Worm (Caenorhabditis elegans) whole organism, L4 larva: ENCODE data around the gene F35H10.10.

ENCODE experiments used
- D1046.2 ChIP-seq: fragments of 200-800 bp; sonication (Bioruptor generic); IDR thresholded peaks from 2 replicates; pipeline ENCODE4 v1.3.6; 2022; ENCODE audit warnings: missing genetic modification characterization, missing compliant biosample characterization
- F26F4.8 ChIP-seq: fragments of 200-800 bp; sonication (Bioruptor generic); conservative IDR thresholded peaks from 2 replicates; pipeline ENCODE4 v1.3.6; 2022; ENCODE audit warnings: missing genetic modification characterization, missing compliant biosample characterization
- aha-1 ChIP-seq: fragments of 150-350 bp; peaks from one replicate; lab custom pipeline; 2014; ENCODE audit warnings: missing biosample characterization, missing genetic modification characterization
- arid-1 ChIP-seq: fragments of 200-800 bp; sonication (Bioruptor generic); conservative IDR thresholded peaks from 2 replicates; pipeline ENCODE4 v1.3.6; 2022; ENCODE audit warnings: missing genetic modification reagents, missing genetic modification characterization, missing compliant biosample characterization
- ceh-20 ChIP-seq: fragments of 200-800 bp; sonication (Bioruptor generic); IDR thresholded peaks from 2 replicates; pipeline ENCODE4 v1.3.6; 2022; ENCODE audit warnings: missing genetic modification reagents, missing genetic modification characterization, missing compliant biosample characterization
- ceh-28 ChIP-seq: fragments of 150-350 bp; optimal IDR thresholded peaks from 2 replicates; lab custom pipeline; 2014; ENCODE audit warnings: missing biosample characterization, missing genetic modification reagents, missing genetic modification characterization
- ceh-32 ChIP-seq: sonication (generic microtip); optimal IDR thresholded peaks from 2 replicates; lab custom pipeline; 2016; ENCODE audit warnings: mild to moderate bottlenecking, missing genetic modification characterization, missing compliant biosample characterization; ENCODE audit not compliant: poor library complexity
- ceh-62 ChIP-seq: sonication (generic microtip); optimal IDR thresholded peaks from 2 replicates; lab custom pipeline; 2017; ENCODE audit warnings: missing biosample characterization, missing genetic modification characterization
- ces-1 ChIP-seq: fragments of 150-350 bp; sonication (generic microtip); optimal IDR thresholded peaks from 4 replicates; lab custom pipeline; 2014; ENCODE audit warnings: missing biosample characterization, missing genetic modification reagents, missing genetic modification characterization
- daf-12 ChIP-seq: fragments of 150-350 bp; optimal IDR thresholded peaks from 2 replicates; lab custom pipeline; 2014; ENCODE audit warnings: missing biosample characterization, missing genetic modification reagents, missing genetic modification characterization
- daf-16 ChIP-seq, 3 experiments: sonication (generic microtip); optimal IDR thresholded peaks; 2 replicates each; lab custom pipeline; 2016 to 2017; ENCODE audit warnings: missing genetic modification characterization in 3 of 3, missing genetic modification reagents in 3 of 3, mild to moderate bottlenecking in 2 of 3, missing compliant biosample characterization in 2 of 3, missing biosample characterization in 1 of 3, moderate library complexity in 1 of 3
- daf-8 ChIP-seq: fragments of 200-800 bp; sonication (Bioruptor generic); IDR thresholded peaks from 2 replicates; pipeline ENCODE4 v1.3.6; 2022; ENCODE audit warnings: missing genetic modification characterization, missing compliant biosample characterization
- dmd-6 ChIP-seq: fragments of 200-800 bp; sonication (Bioruptor generic); IDR thresholded peaks from 2 replicates; pipeline ENCODE4 v1.3.6; 2022; ENCODE audit warnings: missing genetic modification reagents, missing genetic modification characterization, missing compliant biosample characterization
- hlh-30 ChIP-seq: sonication (generic microtip); optimal IDR thresholded peaks from 2 replicates; lab custom pipeline; 2017; ENCODE audit warnings: antibody characterized with exemption, mild to moderate bottlenecking, missing genetic modification characterization, missing compliant biosample characterization; ENCODE audit not compliant: insufficient read depth
- hmg-1.1 ChIP-seq: fragments of 200-800 bp; sonication (Bioruptor generic); IDR thresholded peaks from 2 replicates; pipeline ENCODE4 v1.3.6; 2022; ENCODE audit warnings: missing genetic modification reagents, missing genetic modification characterization, missing compliant biosample characterization
- jun-1 ChIP-seq: fragments of 150-350 bp; optimal IDR thresholded peaks from 2 replicates; lab custom pipeline; 2014; ENCODE audit warnings: missing biosample characterization, missing genetic modification reagents, missing genetic modification characterization
- lin-15B ChIP-seq: fragments of 150-350 bp; sonication (generic microtip); optimal IDR thresholded peaks from 3 replicates; lab custom pipeline; 2014; ENCODE audit warnings: missing biosample characterization, missing genetic modification characterization
- lin-29 ChIP-seq: fragments of 200-800 bp; sonication (Bioruptor generic); IDR thresholded peaks from 2 replicates; pipeline ENCODE4 v1.3.6; 2022; ENCODE audit warnings: missing genetic modification reagents, missing genetic modification characterization, missing compliant biosample characterization
- mes-2 ChIP-seq: sonication (generic microtip); optimal IDR thresholded peaks from 2 replicates; lab custom pipeline; 2016; ENCODE audit warnings: missing genotype, mild to moderate bottlenecking, missing genetic modification characterization, missing compliant biosample characterization; ENCODE audit not compliant: poor library complexity, severe bottlenecking
- nhr-28 ChIP-seq: fragments of 150-350 bp; optimal IDR thresholded peaks from 2 replicates; lab custom pipeline; 2014; ENCODE audit warnings: missing biosample characterization, missing genetic modification characterization
- nhr-76 ChIP-seq: fragments of 150-350 bp; optimal IDR thresholded peaks from 2 replicates; lab custom pipeline; 2014; ENCODE audit warnings: missing biosample characterization, missing genetic modification characterization
- nhr-77 ChIP-seq: fragments of 150-350 bp; optimal IDR thresholded peaks from 2 replicates; lab custom pipeline; 2014; ENCODE audit warnings: missing biosample characterization, missing genetic modification characterization
- pha-4 ChIP-seq, 2 experiments: fragments of 150-350 bp in 1 of 2; fragments of 200-800 bp in 1 of 2; sonication (Bioruptor generic) in 1 of 2; IDR thresholded peaks in 1 of 2; optimal IDR thresholded peaks in 1 of 2; 2 replicates each; pipeline versions ENCODE4 v1.3.6 to Lab custom; 2014 to 2022; ENCODE audit warnings: missing genetic modification characterization in 2 of 2, missing genetic modification reagents in 2 of 2, missing biosample characterization in 1 of 2, missing compliant biosample characterization in 1 of 2
- php-3 ChIP-seq: fragments of 200-800 bp; sonication (Bioruptor generic); IDR thresholded peaks from 2 replicates; pipeline ENCODE4 v1.3.6; 2022; ENCODE audit warnings: missing genetic modification reagents, missing genetic modification characterization, missing compliant biosample characterization
- set-16 ChIP-seq: fragments of 200-800 bp; sonication (Bioruptor generic); IDR thresholded peaks from 2 replicates; pipeline ENCODE4 v1.3.6; 2022; ENCODE audit warnings: missing genetic modification reagents, missing genetic modification characterization, missing compliant biosample characterization
- unc-39 ChIP-seq: sonication (generic microtip); optimal IDR thresholded peaks from 2 replicates; lab custom pipeline; 2017; ENCODE audit warnings: missing biosample characterization, missing genetic modification characterization
- unc-62 ChIP-seq, 3 experiments: fragments of 150-350 bp in 1 of 3; sonication (generic microtip); optimal IDR thresholded peaks in 2 of 3; peaks in 1 of 3; 1 replicate in 1 of 3; 2 replicates in 2 of 3; lab custom pipeline; 2014 to 2017; ENCODE audit warnings: missing biosample characterization in 3 of 3, missing genetic modification characterization in 3 of 3, missing genetic modification reagents in 3 of 3, missing genotype in 1 of 3
- zag-1 ChIP-seq: fragments of 150-350 bp; optimal IDR thresholded peaks from 2 replicates; lab custom pipeline; 2014; ENCODE audit warnings: missing biosample characterization, missing genetic modification characterization
- zfp-2 ChIP-seq: sonication (generic microtip); optimal IDR thresholded peaks from 2 replicates; lab custom pipeline; 2016; ENCODE audit warnings: mild to moderate bottlenecking, missing genetic modification characterization, missing compliant biosample characterization
- zfp-3 ChIP-seq: fragments of 200-800 bp; sonication (Bioruptor generic); conservative IDR thresholded peaks from 2 replicates; pipeline ENCODE4 v1.3.6; 2022; ENCODE audit warnings: missing genetic modification reagents, missing genetic modification characterization, missing compliant biosample characterization
- zip-11 ChIP-seq: fragments of 200-800 bp; sonication (Bioruptor generic); IDR thresholded peaks from 2 replicates; pipeline ENCODE4 v1.3.6; 2022; ENCODE audit warnings: missing genetic modification characterization, missing compliant biosample characterization
- zip-2 ChIP-seq: fragments of 150-350 bp; optimal IDR thresholded peaks from 2 replicates; lab custom pipeline; 2014; ENCODE audit warnings: missing biosample characterization, missing genetic modification characterization

The F35H10.10 gene

DNA sequence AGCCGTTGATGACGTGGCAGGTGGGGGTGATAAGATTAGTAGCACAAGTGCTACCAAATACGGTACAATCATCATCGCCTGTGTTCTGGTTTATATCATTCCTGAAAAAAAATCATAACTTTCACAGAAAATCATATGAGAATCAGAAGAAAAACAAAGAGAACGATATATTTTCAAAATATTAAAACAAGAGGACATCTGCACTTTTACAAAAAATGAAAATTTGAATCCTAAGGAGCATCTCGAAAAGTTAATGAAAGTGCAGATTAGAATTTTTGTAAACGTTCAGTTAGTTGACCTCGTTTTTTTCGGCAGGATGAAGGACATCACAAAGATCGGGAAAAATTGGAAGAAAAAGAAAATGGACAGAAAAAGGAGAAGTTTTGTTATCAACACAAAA is at the start of gene F35H10.10:
Gene F35H10.10, minus strand, starts transcription at position 101 of the 400 bp plus-strand sequence.
- TF ChIP-seq dmd-6 (GFP tag; lab: Robert Waterston, UW) (no peak), zag-1 (tag; lab: Kevin White, UChicago) (no peak), ceh-62 (tag; lab: Kevin White, UChicago) (no peak), lin-29 (GFP tag; lab: Robert Waterston, UW) (no peak), zfp-3 (GFP tag; lab: Robert Waterston, UW) (no peak), F26F4.8 (GFP tag; lab: Robert Waterston, UW) (no peak), ceh-28 (tag; lab: Kevin White, UChicago) (no peak), zfp-2 (no peak), ceh-32 (tag; lab: Kevin White, UChicago) (no peak), nhr-76 (tag; lab: Kevin White, UChicago) (no peak), unc-62 (GFP tag; optimal IDR thresholded peaks at IDR 0.05 in 1 of 2; lab: Kevin White, UChicago) (no peak), unc-62 (tag; optimal IDR thresholded peaks at IDR 0.05; lab: Kevin White, UChicago) (no peak)

- TF ChIP-seq daf-16 (GFP tag; optimal IDR thresholded peaks at IDR 0.05; lab: Kevin White, UChicago): no peak
- peak; percentile 33 for TF ChIP-seq daf-16 (tag; optimal IDR thresholded peaks at IDR 0.05; lab: Kevin White, UChicago)
- no peak for TF ChIP-seq pha-4 (GFP tag; IDR thresholded peaks at IDR 0.05; lab: Robert Waterston, UW)
- TF ChIP-seq pha-4 (tag; optimal IDR thresholded peaks at IDR 0.05; lab: Kevin White, UChicago): no peak
- no peak for TF ChIP-seq mes-2 (tag; lab: Kevin White, UChicago)
- no peak for TF ChIP-seq unc-39 (tag; lab: Kevin White, UChicago)
- TF ChIP-seq D1046.2 (GFP tag; lab: Robert Waterston, UW): no peak
- TF ChIP-seq zip-11 (GFP tag; lab: Robert Waterston, UW): no peak
Measured at ce11 chrIV:8360817-8361216, 48.1 kb upstream of the F35H10.10 start, which contains the start of gene sqv-1. Gene sqv-1, plus strand, starts transcription at chrIV:8361117.

DNA sequence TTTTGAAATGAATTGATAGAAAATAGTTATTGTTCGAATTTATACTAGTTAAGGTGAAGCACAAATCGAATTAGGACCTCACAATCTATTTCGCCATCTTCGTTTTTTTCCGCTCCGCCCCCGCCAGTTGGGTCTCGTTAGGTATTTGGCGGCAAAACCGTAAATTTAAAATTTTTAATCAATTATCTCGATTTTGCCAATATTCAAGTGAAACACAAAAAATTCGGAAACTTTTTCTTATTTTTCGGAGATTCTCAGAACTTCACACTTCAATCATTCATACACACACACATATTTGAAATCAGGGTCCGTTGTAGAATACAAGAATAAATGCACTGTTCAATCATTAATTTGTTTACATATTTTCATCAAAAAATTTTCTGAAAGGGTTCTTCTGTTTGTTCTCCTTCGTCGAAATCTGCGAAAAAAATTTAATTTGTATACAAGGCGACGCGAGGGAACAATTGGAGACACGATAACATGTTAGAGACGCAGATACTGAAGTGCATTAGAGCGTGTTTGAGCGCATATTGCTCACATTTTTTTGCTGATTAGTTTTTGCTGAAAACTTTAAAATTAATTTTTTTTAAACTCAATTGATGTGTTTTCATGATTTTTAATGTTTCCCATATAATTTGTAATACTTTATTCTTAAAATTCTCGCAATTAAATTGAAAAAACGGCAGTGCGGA is 47.1 kb upstream of the F35H10.10 start, which contains the start of gene D2096.5:
Gene D2096.5, minus strand, starts transcription at position 51 of the 692 bp plus-strand sequence.
- TF ChIP-seq nhr-28 (tag; lab: Kevin White, UChicago) (peak; percentile 29), daf-8 (GFP tag; lab: Robert Waterston, UW) (no peak), ces-1 (no peak), nhr-77 (tag; lab: Kevin White, UChicago) (no peak), lin-15B (tag; lab: Kevin White, UChicago) (no peak), pha-4 (GFP tag; IDR thresholded peaks at IDR 0.05; lab: Robert Waterston, UW) (no peak), pha-4 (tag; optimal IDR thresholded peaks at IDR 0.05; lab: Kevin White, UChicago) (peak; percentile 29), daf-16 (GFP tag; optimal IDR thresholded peaks at IDR 0.05; lab: Kevin White, UChicago) (no peak), daf-16 (tag; optimal IDR thresholded peaks at IDR 0.05; lab: Kevin White, UChicago) (peak; percentile 44), arid-1 (GFP tag; lab: Robert Waterston, UW) (no peak), hlh-30 (tag; lab: Kevin White, UChicago) (no peak)

- TF ChIP-seq aha-1 (tag; lab: Kevin White, UChicago): peak; percentile 35
- TF ChIP-seq jun-1 (tag; lab: Kevin White, UChicago): no peak
- no peak for TF ChIP-seq hmg-1.1 (GFP tag; lab: Robert Waterston, UW)
- no peak for TF ChIP-seq zip-2 (tag; lab: Kevin White, UChicago)
- no peak for TF ChIP-seq php-3 (GFP tag; lab: Robert Waterston, UW)
Measured at ce11 chrIV:8358492-8358891, 45.7 kb upstream of the F35H10.10 start, which contains the start of gene D2096.13. Gene D2096.13, minus strand, starts transcription at chrIV:8358592.

- TF ChIP-seq ceh-20 (no peak), daf-12 (tag; lab: Kevin White, UChicago) (no peak), set-16 (GFP tag; lab: Robert Waterston, UW) (peak; percentile 76; the same call in 1 of the 2 replicates)
Measured at ce11 chrIV:8357299-8357698, 44.6 kb upstream of the F35H10.10 start.
